Worm (Caenorhabditis elegans) whole organism, L4/young adult: ENCODE results near the gene sel-10.

Source experiments
- W03F9.2 ChIP-seq: fragments of 150-350 bp; optimal IDR thresholded peaks from 2 replicates; lab custom pipeline; 2014; ENCODE audit warnings: missing biosample characterization, missing genetic modification characterization
- dao-5 ChIP-seq: sonication (generic microtip); optimal IDR thresholded peaks from 2 replicates; lab custom pipeline; 2016; ENCODE audit warnings: missing genotype, missing genetic modification characterization, moderate library complexity, missing compliant biosample characterization
- him-1 ChIP-seq: sonication (generic microtip); optimal IDR thresholded peaks from 2 replicates; lab custom pipeline; 2016; ENCODE audit warnings: missing genotype, missing genetic modification reagents, missing genetic modification characterization, missing compliant biosample characterization

DNA sequence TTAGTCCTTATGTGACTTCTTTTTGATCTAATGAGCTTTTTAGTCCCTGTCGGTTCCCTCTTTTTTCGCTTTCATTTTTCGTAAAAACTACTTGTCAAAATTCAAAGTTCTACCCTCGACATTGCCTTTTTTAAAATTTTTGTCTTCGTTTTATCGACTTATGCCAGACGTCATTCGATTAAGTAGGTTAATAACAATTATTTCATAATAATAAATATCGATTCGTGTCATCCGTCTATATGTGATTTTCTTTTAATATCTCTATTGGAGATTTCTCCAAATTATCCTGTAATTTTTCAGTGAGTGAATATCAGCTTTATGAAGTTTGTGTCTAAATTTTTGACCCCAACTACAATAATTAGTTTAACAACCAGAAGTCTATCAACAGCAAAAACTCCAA, 3.6 kb downstream of the sel-10 start, which contains the start of gene hpo-31:
- TF ChIP-seq dao-5, result no peak
- TF ChIP-seq him-1 (tag; lab: Kevin White, UChicago), result no peak
- TF ChIP-seq W03F9.2, result no peak
